Fruit fly (Drosophila melanogaster) whole organism, adult: ENCODE results near the gene CG42449.
A peak's percentile ranks its signal among the peaks of the same experiment; 100 is the strongest.

Source experiments
- CG11617 ChIP-seq: fragments of 200-800 bp; sonication (Bioruptor generic); optimal IDR thresholded peaks from 2 replicates; lab custom pipeline; 2017; ENCODE audit warnings: mild to moderate bottlenecking, missing biosample characterization, missing genetic modification reagents, missing genetic modification characterization
- CG12768 ChIP-seq: fragments of 200-800 bp; sonication (Bioruptor generic); optimal IDR thresholded peaks from 2 replicates; lab custom pipeline; 2017; ENCODE audit warnings: missing biosample characterization, missing genetic modification characterization, mild to moderate bottlenecking, moderate library complexity, missing genetic modification reagents
- CG14711 ChIP-seq: fragments of 200-800 bp; sonication (Bioruptor generic); optimal IDR thresholded peaks from 2 replicates; lab custom pipeline; 2018; ENCODE audit warnings: missing biosample characterization, mild to moderate bottlenecking, missing genetic modification characterization, moderate library complexity
- CG1620 ChIP-seq: fragments of 200-800 bp; sonication (Bioruptor generic); optimal IDR thresholded peaks from 2 replicates; lab custom pipeline; 2016; ENCODE audit warnings: missing biosample characterization, missing genetic modification characterization
- CG33017 ChIP-seq: fragments of 200-800 bp; sonication (Bioruptor generic); optimal IDR thresholded peaks from 2 replicates; lab custom pipeline; 2018; ENCODE audit warnings: missing biosample characterization, mild to moderate bottlenecking, missing genetic modification characterization, moderate library complexity
- CG5204 ChIP-seq: fragments of 200-800 bp; sonication (Bioruptor generic); optimal IDR thresholded peaks from 2 replicates; lab custom pipeline; 2016; ENCODE audit warnings: missing biosample characterization, missing genetic modification characterization
- CG7045 ChIP-seq: fragments of 200-800 bp; sonication (Bioruptor generic); optimal IDR thresholded peaks from 2 replicates; lab custom pipeline; 2017; ENCODE audit warnings: missing biosample characterization, mild to moderate bottlenecking, missing genetic modification characterization
- CG7101 ChIP-seq: fragments of 200-800 bp; sonication (Bioruptor generic); optimal IDR thresholded peaks from 2 replicates; lab custom pipeline; 2018; ENCODE audit warnings: missing biosample characterization, mild to moderate bottlenecking, missing genetic modification characterization, moderate library complexity
- Clk ChIP-seq: fragments of 200-800 bp; sonication (Bioruptor generic); optimal IDR thresholded peaks from 2 replicates; lab custom pipeline; 2017; ENCODE audit warnings: missing biosample characterization, missing genetic modification characterization
- Crg-1 ChIP-seq: fragments of 200-800 bp; sonication (Bioruptor generic); optimal IDR thresholded peaks from 2 replicates; lab custom pipeline; 2016; ENCODE audit warnings: missing biosample characterization, missing genetic modification characterization
- Hr96 ChIP-seq: fragments of 200-800 bp; sonication (Bioruptor generic); optimal IDR thresholded peaks from 2 replicates; lab custom pipeline; 2016; ENCODE audit warnings: missing biosample characterization, missing genetic modification characterization
- Mnt ChIP-seq: fragments of 200-800 bp; sonication (Bioruptor generic); optimal IDR thresholded peaks from 2 replicates; lab custom pipeline; 2016; ENCODE audit warnings: missing biosample characterization, mild to moderate bottlenecking, missing genetic modification characterization
- bab1 ChIP-seq: fragments of 200-800 bp; sonication (Bioruptor generic); optimal IDR thresholded peaks from 3 replicates; lab custom pipeline; 2019; ENCODE audit warnings: missing biosample characterization, mild to moderate bottlenecking, missing genetic modification characterization, moderate library complexity
- cic ChIP-seq: fragments of 200-800 bp; sonication (Bioruptor generic); optimal IDR thresholded peaks from 2 replicates; lab custom pipeline; 2017; ENCODE audit warnings: missing biosample characterization, mild to moderate bottlenecking, missing genetic modification characterization, moderate library complexity
- cnc ChIP-seq, 2 experiments: fragments of >200 bp; optimal IDR thresholded peaks; 2 replicates each; lab custom pipeline; 2017
- kay ChIP-seq: fragments of 200-800 bp; sonication (Bioruptor generic); peaks from one replicate; lab custom pipeline; 2016; ENCODE audit warnings: missing biosample characterization, missing genetic modification characterization, borderline replicate concordance
- ovo ChIP-seq: fragments of 200-800 bp; sonication (Bioruptor generic); optimal IDR thresholded peaks from 2 replicates; lab custom pipeline; 2016; ENCODE audit warnings: missing biosample characterization, missing genetic modification characterization
- pad ChIP-seq: fragments of 200-800 bp; sonication (Bioruptor generic); optimal IDR thresholded peaks from 3 replicates; lab custom pipeline; 2017; ENCODE audit warnings: missing biosample characterization, missing genetic modification characterization, mild to moderate bottlenecking, moderate library complexity, missing genetic modification reagents
- tj ChIP-seq: fragments of 200-800 bp; sonication (Bioruptor generic); optimal IDR thresholded peaks from 3 replicates; lab custom pipeline; 2017; ENCODE audit warnings: missing biosample characterization, mild to moderate bottlenecking, missing genetic modification characterization, moderate library complexity
- toe ChIP-seq: fragments of 200-800 bp; sonication (Bioruptor generic); optimal IDR thresholded peaks from 2 replicates; lab custom pipeline; 2016; ENCODE audit warnings: missing biosample characterization, missing genetic modification characterization

Gene CG42449

DNA sequence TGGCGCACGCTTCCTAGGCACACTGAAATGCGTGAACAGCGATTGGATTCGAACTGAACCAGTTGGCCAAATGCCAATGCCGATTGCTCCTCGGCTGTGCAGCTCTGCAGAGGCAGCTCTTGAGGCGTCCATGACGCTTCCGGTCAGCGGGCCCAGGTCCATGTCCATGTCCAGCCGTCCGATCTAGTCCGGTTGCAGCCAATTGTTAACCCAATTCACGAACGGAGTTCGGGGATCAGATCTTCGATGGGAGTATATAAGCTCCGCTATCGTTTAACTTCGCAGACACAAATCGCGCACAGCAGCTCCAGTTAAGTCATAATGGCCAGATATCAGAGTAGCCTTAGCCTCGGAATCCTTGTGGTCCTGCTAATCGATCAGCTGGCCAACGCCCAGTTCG lies at the start of gene CG42449:
Gene CG42449 (plus strand): TSS at position 301 of the 400 bp plus-strand sequence.
- TF ChIP-seq cic (GFP tag; lab: Kevin White, UChicago), result no peak
- no peak for TF ChIP-seq CG33017 (tag; lab: Kevin White, UChicago)
- no peak for TF ChIP-seq Mnt
- no peak for TF ChIP-seq CG7101
- no peak for TF ChIP-seq tj (GFP tag; lab: Kevin White, UChicago)

DNA sequence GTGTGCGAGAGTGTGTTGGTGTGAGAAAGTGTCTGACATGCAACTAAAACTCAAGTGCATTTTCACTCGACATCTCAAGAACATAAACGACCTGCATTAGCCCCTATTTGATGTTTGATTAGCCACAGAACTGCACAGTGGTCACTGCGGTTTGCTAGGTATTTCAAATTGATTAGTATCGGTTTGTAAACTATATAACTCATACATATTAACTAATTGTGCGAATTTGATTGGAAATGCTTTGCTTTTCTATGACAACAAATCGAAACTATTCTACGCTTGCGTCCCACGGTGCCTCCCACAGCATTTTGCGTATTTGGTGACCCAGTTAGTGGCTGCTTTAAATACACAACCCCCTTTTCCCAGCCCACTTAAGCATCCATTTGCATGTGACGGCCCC lies 48.3 kb upstream of the CG42449 start:
- no peak for TF ChIP-seq CG7101
- no peak for TF ChIP-seq kay (GFP tag; lab: Kevin White, UChicago)
- TF ChIP-seq Clk (GFP tag; lab: Kevin White, UChicago), result no peak
- no peak for TF ChIP-seq Mnt
- no peak for TF ChIP-seq CG12768
- TF ChIP-seq cnc (optimal IDR thresholded peaks at IDR 0.05; lab: Kevin White, UChicago), result no peak
- no peak for TF ChIP-seq cic (GFP tag; lab: Kevin White, UChicago)
- no peak for TF ChIP-seq Crg-1
- no peak for TF ChIP-seq tj (GFP tag; lab: Kevin White, UChicago)
- no peak for TF ChIP-seq pad (GFP tag; lab: Kevin White, UChicago)
- no peak for TF ChIP-seq CG5204 (GFP tag; lab: Kevin White, UChicago)

DNA sequence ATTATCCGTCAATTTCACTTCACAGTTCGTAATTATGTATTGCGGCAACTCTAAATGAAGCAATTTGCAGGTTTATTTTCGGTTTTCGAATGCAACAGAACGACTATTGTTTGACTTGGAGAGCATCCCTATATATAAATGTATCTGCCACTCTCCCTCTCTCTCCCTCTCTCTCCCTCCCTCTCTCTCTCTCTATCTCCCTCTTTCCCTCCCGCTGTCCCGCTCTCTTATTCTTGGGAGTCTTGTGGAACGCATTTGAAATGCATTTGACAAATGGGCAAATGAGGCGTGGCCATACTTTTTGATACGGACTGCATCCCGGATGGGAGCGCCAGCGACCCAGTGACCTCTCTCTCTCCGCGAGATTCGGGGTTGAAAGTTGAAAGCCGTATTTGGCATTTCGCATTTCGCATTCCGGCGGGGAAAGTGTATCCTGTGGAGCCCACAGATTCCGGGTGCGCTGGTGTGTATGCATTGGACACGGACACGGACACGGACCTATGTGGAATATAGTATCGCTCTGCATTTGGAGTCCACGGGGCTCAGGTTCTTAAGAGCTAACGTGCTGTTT lies 46.4 kb upstream of the CG42449 start:
- TF ChIP-seq cic (GFP tag; lab: Kevin White, UChicago) (no peak), pad (GFP tag; lab: Kevin White, UChicago) (peak; percentile 94), bab1 (GFP tag; lab: Kevin White, UChicago) (no peak), ovo (GFP tag; lab: Kevin White, UChicago) (no peak)

DNA sequence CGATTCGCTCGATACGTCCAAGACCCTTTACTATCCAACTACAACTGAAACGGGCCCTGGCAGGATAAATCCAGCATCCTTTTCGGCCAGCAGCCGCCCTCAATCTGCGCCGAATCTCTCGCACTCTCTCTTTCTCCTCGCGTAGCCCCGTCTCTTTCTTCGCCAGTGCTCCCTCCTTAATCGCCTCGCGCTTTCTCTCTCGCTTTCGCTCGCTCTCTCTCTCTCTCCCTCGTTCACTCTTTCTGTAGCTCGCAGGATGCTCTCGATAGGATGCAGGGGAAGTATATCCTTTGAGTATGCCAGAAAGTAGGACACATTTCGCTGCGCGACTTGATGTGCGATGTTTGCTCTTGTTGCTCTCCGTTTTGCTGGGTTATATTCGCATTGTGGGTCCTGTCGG lies 45.5 kb upstream of the CG42449 start:
- no peak for TF ChIP-seq CG1620
- TF ChIP-seq pad (GFP tag; lab: Kevin White, UChicago), result peak; percentile 92

DNA sequence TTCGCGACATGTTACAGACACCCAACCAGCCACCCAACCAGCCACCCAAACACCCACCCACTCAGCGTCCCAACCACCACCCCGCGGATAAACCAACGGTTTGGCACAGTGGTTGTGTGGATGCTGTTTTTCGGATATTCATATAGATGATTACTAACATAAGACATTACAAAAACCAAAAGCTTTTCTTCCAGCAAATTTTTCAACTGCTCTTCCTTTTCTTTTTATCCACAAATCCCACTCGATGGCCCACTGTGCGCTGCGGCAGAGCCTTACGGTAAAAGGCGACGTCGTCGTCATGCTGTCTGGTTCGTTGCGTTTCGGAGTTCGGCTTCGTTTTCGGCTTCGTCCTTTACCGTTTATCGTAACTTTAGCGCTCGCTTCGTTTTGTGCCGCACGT lies 44.5 kb upstream of the CG42449 start:
- peak; percentile 26 for TF ChIP-seq CG12768
- TF ChIP-seq CG33017 (tag; lab: Kevin White, UChicago), result peak; percentile 35
- TF ChIP-seq Hr96 (GFP tag; lab: Kevin White, UChicago), result no peak
- peak; percentile 15 for TF ChIP-seq CG5204 (GFP tag; lab: Kevin White, UChicago)
- TF ChIP-seq Clk (GFP tag; lab: Kevin White, UChicago), result peak; percentile 9
- peak; percentile 30 for TF ChIP-seq CG7045 (GFP tag; lab: Kevin White, UChicago)
- no peak for TF ChIP-seq toe
- no peak for TF ChIP-seq tj (GFP tag; lab: Kevin White, UChicago)

DNA sequence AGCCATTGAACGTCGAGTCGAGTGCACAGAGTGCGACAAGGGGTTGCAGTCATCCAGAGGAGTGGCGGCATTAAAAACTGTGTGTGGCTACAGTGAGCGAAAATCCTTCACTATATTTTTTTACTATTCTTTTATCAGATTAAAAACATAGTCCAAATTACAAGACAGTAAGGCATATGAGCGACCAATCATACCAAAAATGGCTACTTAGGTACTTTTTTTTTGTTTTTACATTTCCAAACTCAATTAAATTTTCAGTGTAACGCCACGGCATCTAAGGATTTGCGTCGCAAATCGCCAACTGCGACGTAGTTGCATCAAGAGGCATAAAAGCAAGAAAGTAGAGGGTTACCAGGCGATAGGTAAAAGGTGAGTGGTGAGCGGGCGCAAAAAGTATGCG lies 44.0 kb upstream of the CG42449 start:
- TF ChIP-seq cnc (optimal IDR thresholded peaks at IDR 0.05; lab: Kevin White, UChicago), result no peak
- no peak for TF ChIP-seq kay (GFP tag; lab: Kevin White, UChicago)
- no peak for TF ChIP-seq CG1620
- TF ChIP-seq Crg-1, result no peak
- no peak for TF ChIP-seq Mnt
- no peak for TF ChIP-seq CG11617 (GFP tag; lab: Kevin White, UChicago)
- TF ChIP-seq CG12768, result no peak
- TF ChIP-seq bab1 (GFP tag; lab: Kevin White, UChicago), result no peak
- no peak for TF ChIP-seq pad (GFP tag; lab: Kevin White, UChicago)
- TF ChIP-seq ovo (GFP tag; lab: Kevin White, UChicago), result no peak
- no peak for TF ChIP-seq CG7045 (GFP tag; lab: Kevin White, UChicago)
- TF ChIP-seq tj (GFP tag; lab: Kevin White, UChicago), result no peak
- no peak for TF ChIP-seq CG14711 (tag; lab: Kevin White, UChicago)
- TF ChIP-seq Clk (GFP tag; lab: Kevin White, UChicago), result no peak
- TF ChIP-seq CG5204 (GFP tag; lab: Kevin White, UChicago), result no peak
- TF ChIP-seq cic (GFP tag; lab: Kevin White, UChicago), result no peak
- no peak for TF ChIP-seq Hr96 (GFP tag; lab: Kevin White, UChicago)
- TF ChIP-seq toe, result no peak

DNA sequence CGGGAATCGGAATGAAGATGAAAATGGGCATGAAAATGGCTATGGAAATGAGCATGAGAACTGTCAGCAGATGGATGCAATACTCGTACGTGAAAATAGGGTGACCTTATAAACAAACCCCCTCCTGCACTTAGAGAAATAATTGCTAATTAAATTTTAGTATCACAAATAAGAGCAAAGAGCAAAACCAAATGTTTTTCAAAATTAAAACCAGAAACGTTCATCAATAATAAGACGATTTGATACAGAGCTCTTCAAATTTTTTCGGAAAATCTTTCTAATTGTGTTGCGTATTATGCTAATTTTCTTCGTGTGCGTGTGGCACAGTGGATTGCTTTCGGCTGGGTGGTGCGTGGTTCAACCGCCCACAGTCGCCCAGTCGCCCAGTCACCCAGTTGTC lies 36.8 kb upstream of the CG42449 start:
- TF ChIP-seq Clk (GFP tag; lab: Kevin White, UChicago), result no peak
- no peak for TF ChIP-seq CG1620

DNA sequence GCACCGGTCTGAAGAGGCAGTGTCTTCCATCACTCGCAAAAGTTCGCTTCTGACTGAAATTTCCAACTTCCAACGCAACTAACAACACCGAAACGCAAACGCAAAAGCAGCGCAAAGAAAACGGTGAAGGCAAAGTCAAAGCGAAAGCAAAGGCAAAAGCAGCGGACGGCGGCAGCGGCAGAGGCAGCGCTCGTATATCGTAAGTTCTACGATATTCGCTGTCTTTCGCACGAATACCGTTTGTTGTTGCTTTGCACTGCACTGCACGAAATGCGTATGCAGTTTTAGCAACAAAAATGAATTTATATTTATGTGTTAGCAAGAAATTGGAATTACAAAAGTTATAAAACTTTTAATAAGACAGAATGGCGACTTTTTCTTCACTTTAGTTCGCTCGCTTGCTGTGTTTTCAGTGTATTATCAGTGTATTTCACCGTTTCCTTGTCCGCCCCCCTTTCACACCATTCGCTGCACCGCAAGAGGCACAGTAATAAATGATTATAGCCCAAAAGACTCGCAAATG lies 34.5 kb upstream of the CG42449 start, which contains the start of gene OtopLa:
Gene OtopLa (minus strand): TSS at position 51 of the 523 bp plus-strand sequence.
- TF ChIP-seq pad (GFP tag; lab: Kevin White, UChicago) (no peak), ovo (GFP tag; lab: Kevin White, UChicago) (no peak), cic (GFP tag; lab: Kevin White, UChicago) (no peak), cnc (optimal IDR thresholded peaks at IDR 0.05; lab: Kevin White, UChicago) (no peak), CG7045 (GFP tag; lab: Kevin White, UChicago) (peak; percentile 53), tj (GFP tag; lab: Kevin White, UChicago) (no peak), Mnt (no peak), CG5204 (GFP tag; lab: Kevin White, UChicago) (peak; percentile 45), CG12768 (peak; percentile 51), Crg-1 (no peak), CG33017 (tag; lab: Kevin White, UChicago) (peak; percentile 51), CG14711 (tag; lab: Kevin White, UChicago) (no peak), CG1620 (no peak), bab1 (GFP tag; lab: Kevin White, UChicago) (peak; percentile 15), toe (peak; percentile 23), Clk (GFP tag; lab: Kevin White, UChicago) (no peak), CG7101 (peak; percentile 20), Hr96 (GFP tag; lab: Kevin White, UChicago) (no peak), CG11617 (GFP tag; lab: Kevin White, UChicago) (peak; percentile 5), kay (GFP tag; lab: Kevin White, UChicago) (no peak)
